Worm (Caenorhabditis elegans) whole organism, late embryonic: ENCODE measurements around the gene bicd-1.

Source experiments
- C08G9.2 ChIP-seq: sonication (generic microtip); optimal IDR thresholded peaks from 2 replicates; lab custom pipeline; 2016; ENCODE audit warnings: mild to moderate bottlenecking, missing genetic modification characterization, moderate library complexity, missing compliant biosample characterization
- F13H6.1 ChIP-seq: sonication (generic microtip); optimal IDR thresholded peaks from 2 replicates; lab custom pipeline; 2016; ENCODE audit warnings: missing genetic modification characterization, missing compliant biosample characterization
- K02D7.2 ChIP-seq: sonication (generic microtip); optimal IDR thresholded peaks from 2 replicates; lab custom pipeline; 2017; ENCODE audit warnings: mild to moderate bottlenecking, missing genetic modification characterization, missing compliant biosample characterization
- T23F11.4 ChIP-seq: fragments of 200-800 bp; sonication (Bioruptor generic); optimal IDR thresholded peaks from 2 replicates; lab custom pipeline; 2018; ENCODE audit warnings: mild to moderate bottlenecking, missing genetic modification characterization, missing compliant biosample characterization
- Y22D7AL.16 ChIP-seq: sonication (generic microtip); optimal IDR thresholded peaks from 2 replicates; lab custom pipeline; 2016; ENCODE audit warnings: missing genetic modification characterization, missing compliant biosample characterization
- ama-1 ChIP-seq: fragments of 150-350 bp; optimal IDR thresholded peaks from 2 replicates; lab custom pipeline; 2014
- ceh-22 ChIP-seq: sonication (generic microtip); optimal IDR thresholded peaks from 2 replicates; lab custom pipeline; 2017; ENCODE audit warnings: missing biosample characterization, missing genetic modification characterization
- ceh-48 ChIP-seq: sonication (generic microtip); optimal IDR thresholded peaks from 2 replicates; lab custom pipeline; 2016; ENCODE audit warnings: missing genetic modification characterization, inconsistent platforms, missing compliant biosample characterization
- ceh-6 ChIP-seq: fragments of 200-800 bp; sonication (Bioruptor generic); optimal IDR thresholded peaks from 2 replicates; lab custom pipeline; 2018; ENCODE audit warnings: mild to moderate bottlenecking, missing genetic modification characterization, missing compliant biosample characterization
- dve-1 ChIP-seq: sonication (generic microtip); optimal IDR thresholded peaks from 2 replicates; lab custom pipeline; 2017; ENCODE audit warnings: antibody characterized with exemption, mild to moderate bottlenecking, missing genetic modification characterization, missing compliant biosample characterization
- elt-2 ChIP-seq: sonication (generic microtip); optimal IDR thresholded peaks from 2 replicates; lab custom pipeline; 2016; ENCODE audit warnings: missing genetic modification reagents, missing genetic modification characterization, missing compliant biosample characterization
- fax-1 ChIP-seq: sonication (generic microtip); optimal IDR thresholded peaks from 2 replicates; lab custom pipeline; 2016; ENCODE audit warnings: missing genotype, missing genetic modification characterization, missing compliant biosample characterization
- gmeb-2 ChIP-seq: sonication (generic microtip); optimal IDR thresholded peaks from 2 replicates; lab custom pipeline; 2016; ENCODE audit warnings: missing genetic modification characterization, inconsistent platforms, missing compliant biosample characterization
- hlh-13 ChIP-seq: fragments of 200-800 bp; sonication (Bioruptor generic); optimal IDR thresholded peaks from 2 replicates; lab custom pipeline; 2018; ENCODE audit warnings: mild to moderate bottlenecking, missing genetic modification characterization, missing compliant biosample characterization
- hlh-30 ChIP-seq: sonication (generic microtip); optimal IDR thresholded peaks from 2 replicates; lab custom pipeline; 2017; ENCODE audit warnings: antibody characterized with exemption, missing genetic modification characterization, missing compliant biosample characterization; ENCODE audit not compliant: insufficient read depth
- hlh-8 ChIP-seq: sonication (generic microtip); optimal IDR thresholded peaks from 2 replicates; lab custom pipeline; 2016; ENCODE audit warnings: missing genotype, missing genetic modification characterization, missing compliant biosample characterization
- lim-6 ChIP-seq: sonication (generic microtip); optimal IDR thresholded peaks from 2 replicates; lab custom pipeline; 2016; ENCODE audit warnings: missing genetic modification characterization, missing compliant biosample characterization
- madf-2 ChIP-seq: sonication (generic microtip); optimal IDR thresholded peaks from 2 replicates; lab custom pipeline; 2017; ENCODE audit warnings: missing genetic modification characterization, missing compliant biosample characterization
- mec-3 ChIP-seq: sonication (generic microtip); optimal IDR thresholded peaks from 2 replicates; lab custom pipeline; 2016; ENCODE audit warnings: borderline replicate concordance, missing genetic modification characterization, missing compliant biosample characterization
- nhr-232 ChIP-seq: sonication (generic microtip); optimal IDR thresholded peaks from 2 replicates; lab custom pipeline; 2016; ENCODE audit warnings: missing genetic modification characterization, missing compliant biosample characterization
- npax-4 ChIP-seq: sonication (generic microtip); optimal IDR thresholded peaks from 2 replicates; lab custom pipeline; 2016; ENCODE audit warnings: missing genetic modification characterization, missing compliant biosample characterization
- pax-1 ChIP-seq: fragments of 150-350 bp; optimal IDR thresholded peaks from 2 replicates; lab custom pipeline; 2014; ENCODE audit warnings: missing biosample characterization, missing genetic modification characterization
- pha-2 ChIP-seq: sonication (generic microtip); optimal IDR thresholded peaks from 2 replicates; lab custom pipeline; 2017; ENCODE audit warnings: mild to moderate bottlenecking, missing genetic modification characterization, missing compliant biosample characterization
- pha-4 ChIP-seq: fragments of 150-350 bp; optimal IDR thresholded peaks from 2 replicates; lab custom pipeline; 2018; ENCODE audit warnings: missing biosample characterization, missing genetic modification reagents, missing genetic modification characterization
- rnt-1 ChIP-seq: sonication (generic microtip); optimal IDR thresholded peaks from 2 replicates; lab custom pipeline; 2016; ENCODE audit warnings: missing genetic modification characterization, missing compliant biosample characterization
- sox-2 ChIP-seq: fragments of 200-800 bp; sonication (Bioruptor generic); IDR thresholded peaks from 2 replicates; pipeline ENCODE4 v1.3.6; 2022; ENCODE audit warnings: missing genetic modification reagents, missing genetic modification characterization, missing compliant biosample characterization
- unc-3 ChIP-seq, 2 experiments: fragments of 200-800 bp in 1 of 2; sonication (Bioruptor generic) in 1 of 2; sonication (generic microtip) in 1 of 2; conservative IDR thresholded peaks in 1 of 2; optimal IDR thresholded peaks in 1 of 2; 2 replicates each; pipeline versions ENCODE4 v1.3.6 to Lab custom; 2016 to 2022; ENCODE audit warnings: missing compliant biosample characterization in 2 of 2, missing genetic modification characterization in 2 of 2, missing genetic modification reagents in 1 of 2
- unc-86 ChIP-seq: sonication (generic microtip); optimal IDR thresholded peaks from 2 replicates; lab custom pipeline; 2016; ENCODE audit warnings: missing genetic modification characterization, missing compliant biosample characterization

The bicd-1 gene

DNA sequence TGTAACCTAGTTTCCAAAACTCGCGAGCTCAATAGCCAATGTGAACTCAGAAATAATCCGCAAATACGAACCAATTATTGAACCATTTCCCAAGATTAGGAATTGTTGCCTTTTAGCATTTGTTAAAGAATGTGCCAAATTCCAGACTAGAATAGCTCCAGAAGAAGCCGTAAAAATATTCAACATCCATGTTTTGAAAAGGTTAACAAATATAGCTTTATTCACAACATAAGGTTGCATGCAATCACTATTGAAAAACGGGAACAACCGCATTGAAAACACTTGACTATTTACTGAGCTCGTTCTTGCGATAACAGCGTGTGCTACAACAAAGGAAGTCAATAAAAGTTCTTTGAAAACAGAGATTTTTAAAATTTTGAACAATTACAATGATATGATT is 45.6 kb downstream of the bicd-1 start:
- TF ChIP-seq K02D7.2 (tag; lab: Kevin White, UChicago) (no peak), hlh-13 (GFP tag; lab: Kevin White, UChicago) (no peak), nhr-232 (tag; lab: Kevin White, UChicago) (no peak), lim-6 (tag; lab: Kevin White, UChicago) (no peak), fax-1 (tag; lab: Kevin White, UChicago) (no peak), F13H6.1 (no peak), hlh-8 (no peak), npax-4 (tag; lab: Kevin White, UChicago) (no peak), dve-1 (tag; lab: Kevin White, UChicago) (no peak), ceh-22 (tag; lab: Kevin White, UChicago) (no peak), sox-2 (no peak), unc-86 (tag; lab: Kevin White, UChicago) (no peak), Y22D7AL.16 (no peak), T23F11.4 (GFP tag; lab: Kevin White, UChicago) (no peak), pha-2 (tag; lab: Kevin White, UChicago) (no peak)

DNA sequence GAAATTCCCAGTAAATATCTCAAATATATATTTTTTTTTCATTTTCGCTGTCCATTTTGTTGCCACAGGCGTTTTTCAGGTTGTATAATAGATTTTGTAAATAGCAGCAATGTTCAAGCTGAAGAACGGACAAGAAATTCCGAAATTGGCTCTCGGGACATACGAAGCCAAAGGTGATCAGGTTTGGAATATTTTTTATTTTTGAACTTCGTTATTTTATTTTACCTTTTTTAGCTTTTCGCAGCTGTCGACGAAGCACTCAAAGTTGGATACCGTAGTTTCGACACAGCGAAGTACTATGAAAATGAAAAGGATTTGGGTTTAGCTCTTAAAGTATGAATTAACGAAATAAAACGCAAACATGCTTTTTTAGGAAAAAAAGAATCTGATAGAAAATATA is 47.6 kb downstream of the bicd-1 start, which contains the start of gene C01G5.5:
Gene C01G5.5 (plus strand): TSS at position 80 of the 400 bp plus-strand sequence.
- TF ChIP-seq hlh-13 (GFP tag; lab: Kevin White, UChicago) (no peak), pha-4 (tag; lab: Kevin White, UChicago) (no peak), ama-1 (no peak), mec-3 (no peak), madf-2 (tag; lab: Kevin White, UChicago) (no peak), ceh-22 (tag; lab: Kevin White, UChicago) (no peak), C08G9.2 (no peak), fax-1 (tag; lab: Kevin White, UChicago) (no peak), rnt-1 (tag; lab: Kevin White, UChicago) (no peak), pax-1 (tag; lab: Kevin White, UChicago) (no peak)

DNA sequence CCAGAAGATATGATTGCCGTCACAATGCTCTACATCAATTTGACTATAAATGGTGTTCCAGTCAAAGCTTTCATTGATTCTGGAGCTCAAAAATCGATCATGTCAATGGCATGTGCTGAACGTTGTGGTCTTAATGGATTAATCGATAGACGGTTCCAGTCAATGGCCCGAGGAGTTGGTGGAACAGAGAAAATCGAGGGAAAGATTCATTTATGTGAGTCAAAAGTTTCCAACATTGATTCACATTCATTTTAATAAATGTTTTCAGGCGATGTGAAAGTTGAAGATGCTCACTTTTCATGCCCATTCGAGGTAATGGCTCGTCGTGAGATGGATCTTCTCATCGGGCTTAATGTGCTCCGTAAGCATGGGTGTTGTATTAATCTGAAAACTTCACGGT is 48.4 kb downstream of the bicd-1 start:
- TF ChIP-seq ceh-48 (tag; lab: Kevin White, UChicago) (no peak), ceh-6 (GFP tag; lab: Kevin White, UChicago) (no peak), unc-3 (GFP tag; conservative IDR thresholded peaks at IDR 0.05; lab: Robert Waterston, UW) (no peak), unc-3 (tag; optimal IDR thresholded peaks at IDR 0.05; lab: Kevin White, UChicago) (no peak)

DNA sequence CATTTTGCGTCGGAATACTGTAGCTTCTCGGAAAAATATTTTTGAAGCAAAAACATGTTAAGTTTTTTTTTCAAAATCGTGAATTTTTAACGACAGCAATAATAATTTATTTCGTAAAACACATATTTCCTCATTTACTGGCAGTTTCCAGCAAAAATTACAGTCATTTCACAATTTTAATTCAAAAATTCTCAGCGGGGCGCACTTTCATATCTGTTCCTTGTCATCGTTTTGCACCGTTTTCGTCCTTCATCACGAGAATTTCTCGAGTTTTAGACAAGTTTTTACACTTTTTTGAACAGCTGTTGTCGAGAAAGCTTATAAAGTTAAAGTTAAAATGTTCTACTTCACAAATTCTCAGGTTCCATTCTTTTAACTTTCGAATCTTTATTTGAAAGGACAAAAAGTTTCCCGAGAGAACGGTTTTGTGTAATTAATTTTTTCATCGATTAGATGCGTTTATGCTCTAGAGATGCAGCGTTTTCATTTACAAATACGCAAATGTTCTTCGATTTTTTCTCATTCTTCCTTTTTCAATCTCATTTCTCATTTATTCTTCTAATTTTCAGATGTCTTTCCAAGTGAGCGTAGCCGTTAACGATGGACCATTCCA is 49.7 kb downstream of the bicd-1 start, which contains the start of gene ddi-1:
Gene ddi-1 (plus strand): TSS at position 563 of the 613 bp plus-strand sequence.
- no peak for TF ChIP-seq lim-6 (tag; lab: Kevin White, UChicago)
- TF ChIP-seq C08G9.2: no peak

DNA sequence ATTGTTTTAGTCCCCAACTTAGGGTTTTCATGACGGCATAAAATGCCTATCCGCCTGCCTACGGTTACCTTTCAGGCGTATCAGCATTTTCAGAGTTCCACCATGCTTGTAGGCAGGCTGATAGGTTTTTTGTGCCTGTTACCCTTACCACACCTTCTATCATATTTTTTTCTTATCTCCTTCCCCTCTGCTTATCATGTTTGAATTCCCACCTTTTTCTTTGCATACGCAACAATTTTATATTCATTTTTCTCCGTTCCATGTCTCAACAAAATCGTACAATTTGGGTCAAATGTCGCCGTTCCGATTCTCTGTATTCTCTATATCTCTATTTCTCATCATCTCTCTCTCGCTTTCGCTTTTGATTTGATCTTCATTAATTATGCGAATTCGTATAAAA is 52.5 kb downstream of the bicd-1 start, which contains the start of gene C01G5.9:
Gene C01G5.9 (plus strand): TSS at position 301 of the 400 bp plus-strand sequence.
- TF ChIP-seq hlh-30: no peak
- TF ChIP-seq elt-2 (tag; lab: Kevin White, UChicago): peak; percentile 49
- no peak for TF ChIP-seq gmeb-2 (tag; lab: Kevin White, UChicago)
- TF ChIP-seq mec-3: no peak
- TF ChIP-seq, all 69 proteins: peak for 1

DNA sequence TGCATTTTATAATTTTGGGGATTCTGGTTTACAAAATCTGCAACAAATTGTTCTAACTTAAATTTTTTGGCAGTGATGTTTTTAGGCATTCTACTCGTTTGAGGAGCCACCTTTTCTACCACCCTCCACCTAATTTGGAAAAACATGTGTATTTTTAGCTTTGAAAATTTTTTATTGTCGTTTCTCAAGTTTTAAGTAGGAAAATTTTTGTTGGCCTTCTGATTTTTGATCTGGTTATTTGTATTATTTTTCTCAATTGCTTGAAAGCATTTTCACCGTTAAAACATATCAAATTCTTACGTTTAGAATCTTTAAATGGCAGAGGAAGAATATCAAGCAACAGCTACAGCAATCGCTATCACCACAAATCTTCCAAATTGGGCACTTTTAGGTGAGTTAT is 54.3 kb downstream of the bicd-1 start, which contains the start of gene C01G5.7:
Gene C01G5.7 (plus strand): TSS at position 301 of the 400 bp plus-strand sequence.
- TF ChIP-seq Y22D7AL.16: no peak
